Worm (Caenorhabditis elegans): ENCODE results near the gene B0432.14.

The B0432.14 gene

DNA sequence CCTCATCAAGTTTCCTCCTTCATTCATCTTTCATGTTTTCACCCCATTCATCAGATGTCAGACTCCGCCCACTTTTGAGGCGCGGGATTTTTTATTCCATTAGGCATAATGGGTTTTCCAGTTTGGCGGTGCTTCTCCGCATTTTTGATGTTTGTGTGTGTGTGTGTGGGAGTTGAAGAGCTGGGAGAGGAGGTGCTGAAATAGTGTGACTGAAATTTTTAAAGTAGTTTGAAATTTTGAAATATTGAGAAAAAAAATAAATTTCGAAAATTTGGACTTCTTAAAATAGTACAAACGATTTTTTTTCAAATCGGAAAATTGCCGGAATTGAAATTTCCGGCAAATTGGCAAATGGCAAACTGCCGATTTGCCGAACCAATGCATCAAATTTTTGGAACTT, 590 bp upstream of the B0432.14 start, which contains the start of gene scc-2:
Gene scc-2 (minus strand): TSS at position 101 of the 400 bp plus-strand sequence.
- TF ChIP-seq snpc-4 (tag; optimal IDR thresholded peaks at IDR 0.05) (no peak), lin-13 (tag; optimal IDR thresholded peaks at IDR 0.05) (no peak), M03D4.4 (tag; optimal IDR thresholded peaks at IDR 0.05) (no peak), ces-1 (GFP tag; optimal IDR thresholded peaks at IDR 0.05) (no peak), sptf-1 (tag; optimal IDR thresholded peaks at IDR 0.05) (no peak), ceh-39 (tag; optimal IDR thresholded peaks at IDR 0.05) (no peak), blmp-1 (tag; optimal IDR thresholded peaks at IDR 0.05) (no peak), flh-1 (GFP tag; optimal IDR thresholded peaks at IDR 0.05) (no peak), nhr-28 (tag; optimal IDR thresholded peaks at IDR 0.05) (no peak), nhr-2 (tag; optimal IDR thresholded peaks at IDR 0.05) (no peak), nhr-12 (tag; optimal IDR thresholded peaks at IDR 0.05) (no peak), nhr-237 (tag; optimal IDR thresholded peaks at IDR 0.05) (no peak), elt-3 (tag; optimal IDR thresholded peaks at IDR 0.05) (no peak), bed-3 (GFP tag; optimal IDR thresholded peaks at IDR 0.05) (no peak), elt-1 (tag; optimal IDR thresholded peaks at IDR 0.05; ENCODE audit: borderline replicate concordance, insufficient read depth) (no peak), nhr-76 (tag; optimal IDR thresholded peaks at IDR 0.05) (no peak), pha-4 (tag; optimal IDR thresholded peaks at IDR 0.05) (no peak), hlh-1 (tag; optimal IDR thresholded peaks at IDR 0.05) (no peak), zip-8 (tag; optimal IDR thresholded peaks at IDR 0.05) (no peak), unc-39 (tag; optimal IDR thresholded peaks at IDR 0.05) (no peak)

ce11 chrII:273872-274271, 9.7 kb downstream of the B0432.14 start, which contains the start of gene B0432.7:
Gene B0432.7 (minus strand): TSS chrII:273972.
- TF ChIP-seq unc-62 (GFP tag; optimal IDR thresholded peaks at IDR 0.05) (no peak), unc-39 (tag; optimal IDR thresholded peaks at IDR 0.05) (no peak), M03D4.4 (tag; optimal IDR thresholded peaks at IDR 0.05) (no peak), nhr-76 (tag; optimal IDR thresholded peaks at IDR 0.05) (no peak), nhr-28 (tag; optimal IDR thresholded peaks at IDR 0.05) (no peak), nhr-12 (tag; optimal IDR thresholded peaks at IDR 0.05) (no peak), sptf-1 (tag; optimal IDR thresholded peaks at IDR 0.05) (no peak), ceh-39 (tag; optimal IDR thresholded peaks at IDR 0.05) (no peak), blmp-1 (tag; optimal IDR thresholded peaks at IDR 0.05) (no peak), ztf-11 (tag; optimal IDR thresholded peaks at IDR 0.05) (no peak), lin-13 (tag; optimal IDR thresholded peaks at IDR 0.05) (no peak)

- TF ChIP-seq zip-8 (tag; optimal IDR thresholded peaks at IDR 0.05), result peak; percentile 78
- TF ChIP-seq ceh-83 (GFP tag; optimal IDR thresholded peaks at IDR 0.05), result no peak
- no peak for TF ChIP-seq nhr-28 (tag; optimal IDR thresholded peaks at IDR 0.05)
- no peak for TF ChIP-seq elt-1 (tag; optimal IDR thresholded peaks at IDR 0.05; ENCODE audit: borderline replicate concordance, insufficient read depth)
- TF ChIP-seq M03D4.4 (tag; optimal IDR thresholded peaks at IDR 0.05), result no peak
- TF ChIP-seq unc-39 (tag; optimal IDR thresholded peaks at IDR 0.05), result no peak
- TF ChIP-seq sem-2 (GFP tag; optimal IDR thresholded peaks at IDR 0.05), result no peak
- TF ChIP-seq ztf-11 (tag; optimal IDR thresholded peaks at IDR 0.05), result no peak
Observed at ce11 chrII:278636-279035, 14.5 kb downstream of the B0432.14 start, which contains the start of gene B0432.8. Gene B0432.8 (minus strand): TSS chrII:278736.

DNA sequence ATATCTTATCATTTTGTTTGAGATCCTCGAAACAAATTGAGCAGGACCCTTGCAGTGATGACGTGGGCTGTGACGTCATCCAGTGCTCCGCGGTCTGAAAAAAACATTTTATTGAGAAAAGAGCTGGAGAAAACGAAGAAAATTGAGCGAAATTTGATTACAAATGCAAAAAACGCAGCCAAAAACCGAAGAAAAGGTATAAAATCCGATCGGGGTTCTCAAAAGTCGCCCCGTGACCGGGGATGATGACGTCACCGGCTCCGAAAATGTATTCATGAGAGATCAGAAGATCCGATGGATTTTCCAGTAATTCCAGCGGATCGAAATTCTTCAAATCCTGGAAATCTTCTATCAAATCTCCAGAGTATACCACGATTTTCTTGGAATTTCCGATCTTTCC, 18.3 kb downstream of the B0432.14 start, which contains the start of gene trul-1:
Gene trul-1 (minus strand): TSS at position 101 of the 400 bp plus-strand sequence.
- TF ChIP-seq lsy-2 (tag; optimal IDR thresholded peaks at IDR 0.05) (no peak), zip-8 (tag; optimal IDR thresholded peaks at IDR 0.05) (peak; percentile 85), nhr-76 (tag; optimal IDR thresholded peaks at IDR 0.05) (no peak)

DNA sequence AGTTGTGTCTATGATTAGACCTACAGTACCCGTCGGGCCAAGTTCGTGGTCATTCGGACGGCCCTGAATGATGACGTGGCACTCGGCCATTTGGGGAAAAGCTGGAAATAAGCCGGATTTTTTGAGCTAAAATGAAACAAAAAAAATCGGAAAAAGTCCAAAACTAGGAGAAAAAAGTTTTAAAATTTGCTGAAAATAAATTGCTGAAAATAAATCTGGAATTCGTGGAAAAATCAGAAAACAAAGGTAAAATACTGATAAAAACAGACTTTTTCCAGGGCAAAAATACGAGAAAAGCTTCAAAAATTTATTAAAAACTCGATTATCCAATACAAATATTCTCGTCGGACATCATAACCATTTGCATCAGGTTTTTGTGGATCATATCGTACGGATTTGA, 19.4 kb downstream of the B0432.14 start, which contains the start of gene B0432.9:
Gene B0432.9 (minus strand): TSS at position 101 of the 400 bp plus-strand sequence.
- no peak for TF ChIP-seq unc-62 (GFP tag; optimal IDR thresholded peaks at IDR 0.05)
- no peak for TF ChIP-seq mep-1 (tag; optimal IDR thresholded peaks at IDR 0.05)
- no peak for TF ChIP-seq blmp-1 (tag; optimal IDR thresholded peaks at IDR 0.05)
- TF ChIP-seq mls-2 (tag; optimal IDR thresholded peaks at IDR 0.05), result no peak
- TF ChIP-seq tbx-8 (GFP tag; optimal IDR thresholded peaks at IDR 0.05), result no peak
- TF ChIP-seq M03D4.4 (tag; optimal IDR thresholded peaks at IDR 0.05), result no peak
- no peak for TF ChIP-seq mab-5 (tag; optimal IDR thresholded peaks at IDR 0.05)
- TF ChIP-seq elt-3 (tag; optimal IDR thresholded peaks at IDR 0.05), result no peak
- TF ChIP-seq ceh-39 (tag; optimal IDR thresholded peaks at IDR 0.05), result no peak
- no peak for TF ChIP-seq pha-4 (tag; optimal IDR thresholded peaks at IDR 0.05)
- TF ChIP-seq elt-1 (tag; optimal IDR thresholded peaks at IDR 0.05; ENCODE audit: borderline replicate concordance, insufficient read depth), result no peak
- TF ChIP-seq sptf-1 (tag; optimal IDR thresholded peaks at IDR 0.05), result no peak
- no peak for TF ChIP-seq bed-3 (GFP tag; optimal IDR thresholded peaks at IDR 0.05)
- TF ChIP-seq sem-2 (GFP tag; optimal IDR thresholded peaks at IDR 0.05), result no peak
- TF ChIP-seq nhr-237 (tag; optimal IDR thresholded peaks at IDR 0.05), result no peak
- TF ChIP-seq flh-1 (GFP tag; optimal IDR thresholded peaks at IDR 0.05), result no peak
- no peak for TF ChIP-seq zip-8 (tag; optimal IDR thresholded peaks at IDR 0.05)

All from whole organism, mixed stage, embryonic.